Fruit fly (Drosophila melanogaster): ENCODE data around the gene Rpn5.

The Rpn5 gene

DNA sequence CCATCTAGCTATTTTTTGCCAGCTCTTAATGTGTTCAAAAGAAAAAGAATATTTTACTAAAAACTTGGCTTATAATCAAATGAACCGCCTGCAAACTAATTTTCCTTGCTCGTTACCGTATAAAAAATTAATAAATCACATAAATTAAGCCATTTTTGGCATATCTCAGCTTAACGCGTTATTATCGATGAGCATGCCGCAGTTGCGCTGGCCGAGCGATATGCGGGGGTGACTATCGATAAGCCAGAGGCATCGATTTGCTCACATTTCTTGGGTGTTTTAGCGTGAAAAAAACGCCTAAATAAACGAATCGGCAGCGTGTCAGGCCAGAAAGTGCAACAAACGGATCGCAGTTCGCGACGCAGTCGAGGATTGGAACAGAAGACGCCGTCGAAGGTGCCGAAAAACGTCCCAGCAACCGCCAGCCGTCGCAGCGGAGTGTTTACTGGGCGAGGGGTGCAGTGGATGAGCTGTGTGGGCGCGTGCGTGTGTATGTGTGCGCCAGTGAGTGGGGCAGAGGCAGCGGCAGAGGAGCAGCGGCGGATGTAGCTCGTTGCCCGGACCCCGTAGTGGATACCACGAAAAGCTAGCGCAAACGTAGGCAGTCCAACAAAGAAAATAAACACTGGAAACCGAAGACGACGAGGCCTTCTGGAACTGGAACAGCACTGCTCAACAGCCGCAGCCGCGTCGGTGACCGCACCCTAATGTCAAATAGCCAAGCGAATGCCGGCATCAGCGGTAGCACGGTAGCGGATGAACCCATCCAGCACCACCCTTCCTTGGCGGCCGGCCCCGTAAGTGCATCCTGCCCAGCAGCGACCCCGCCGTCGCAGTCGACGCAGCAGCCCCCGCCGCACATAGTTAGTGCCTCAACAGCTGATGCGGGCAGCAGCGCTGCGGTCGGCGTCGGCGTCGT lies 46.8 kb upstream of the Rpn5 start, which contains the start of the genes Sym and Madm (continued):
- TF ChIP-seq CG1603 (tag; optimal IDR thresholded peaks at IDR 0.05) = no peak
- TF ChIP-seq CG14441 (GFP tag; IDR thresholded peaks at IDR 0.05) = 0 out of 2 replicates have a peak, but pooled peaks have one; percentile 20
- TF ChIP-seq CG3847 (GFP tag; IDR thresholded peaks at IDR 0.05) = peak; percentile 36; the same call in 1 of the 2 replicates
- peak; percentile 50 for TF ChIP-seq zfh2 (GFP tag; optimal IDR thresholded peaks at IDR 0.05)
- TF ChIP-seq inv (GFP tag; IDR thresholded peaks at IDR 0.05; ENCODE audit: partially characterized antibody) = peak; percentile 86
- TF ChIP-seq CG34376 (GFP tag; optimal IDR thresholded peaks at IDR 0.05) = no peak
- peak; percentile 5 for TF ChIP-seq Side (GFP tag; optimal IDR thresholded peaks at IDR 0.05)
- peak; percentile 42 for TF ChIP-seq pho (GFP tag; optimal IDR thresholded peaks at IDR 0.05)
- peak; percentile 66 for TF ChIP-seq CG13624 (GFP tag; optimal IDR thresholded peaks at IDR 0.05)
- peak; percentile 44; the same call in 1 of the 2 replicates for TF ChIP-seq E2f2 (GFP tag; IDR thresholded peaks at IDR 0.05)
- TF ChIP-seq CG31388 (GFP tag; optimal IDR thresholded peaks at IDR 0.05) = no peak
- TF ChIP-seq Camta (GFP tag; optimal IDR thresholded peaks at IDR 0.05) = peak; percentile 29
- TF ChIP-seq ci (GFP tag; IDR thresholded peaks at IDR 0.05) = no peak
- TF ChIP-seq HLH3B (GFP tag; IDR thresholded peaks at IDR 0.05) = peak; percentile 5; the same call in 1 of the 2 replicates
- TF ChIP-seq tin (GFP tag; optimal IDR thresholded peaks at IDR 0.05) = peak; percentile 40
- no peak for TF ChIP-seq Spps (tag; optimal IDR thresholded peaks at IDR 0.05)
- peak; percentile 84 for TF ChIP-seq vnd (GFP tag; IDR thresholded peaks at IDR 0.05; ENCODE audit: partially characterized antibody)
- 0 out of 2 replicates have a peak, but pooled peaks have one; percentile 23 for TF ChIP-seq CG42726 (GFP tag; IDR thresholded peaks at IDR 0.05; ENCODE audit: partially characterized antibody)
- TF ChIP-seq CG6683 (GFP tag; optimal IDR thresholded peaks at IDR 0.05) = peak; percentile 2
- no peak for TF ChIP-seq eve (GFP tag; optimal IDR thresholded peaks at IDR 0.05)
- no peak for TF ChIP-seq CG10431 (GFP tag; optimal IDR thresholded peaks at IDR 0.05)
- peak; percentile 64 for TF ChIP-seq CG8478 (optimal IDR thresholded peaks at IDR 0.05)
- TF ChIP-seq odd (GFP tag; optimal IDR thresholded peaks at IDR 0.05) = no peak
- peak; percentile 23 for TF ChIP-seq crc (GFP tag; optimal IDR thresholded peaks at IDR 0.05)
- peak; percentile 63 for TF ChIP-seq CG9797 (GFP tag; optimal IDR thresholded peaks at IDR 0.05)
- peak; percentile 86 for TF ChIP-seq cg (GFP tag; optimal IDR thresholded peaks at IDR 0.05)
- TF ChIP-seq CG11247 (GFP tag; IDR thresholded peaks at IDR 0.05) = no peak
- TF ChIP-seq Dref (GFP tag; IDR thresholded peaks at IDR 0.05) = peak; percentile 81
- TF ChIP-seq BEAF-32 (GFP tag; optimal IDR thresholded peaks at IDR 0.05) = peak; percentile 95
- TF ChIP-seq lilli (GFP tag; optimal IDR thresholded peaks at IDR 0.05) = peak; percentile 72
- peak; percentile 94 for TF ChIP-seq HLH4C (GFP tag; IDR thresholded peaks at IDR 0.05; ENCODE audit: partially characterized antibody)
- TF ChIP-seq NC2β (GFP tag; optimal IDR thresholded peaks at IDR 0.05) = peak; percentile 18
- TF ChIP-seq CG15514 (GFP tag; optimal IDR thresholded peaks at IDR 0.05) = peak; percentile 80
- no peak for TF ChIP-seq pb (GFP tag; optimal IDR thresholded peaks at IDR 0.05)
- TF ChIP-seq Mrtf (GFP tag; IDR thresholded peaks at IDR 0.05) = no peak
- no peak for TF ChIP-seq ap (GFP tag; IDR thresholded peaks at IDR 0.05)
- no peak for TF ChIP-seq ato (GFP tag; IDR thresholded peaks at IDR 0.05; ENCODE audit: partially characterized antibody)
- TF ChIP-seq Jarid2 (GFP tag; optimal IDR thresholded peaks at IDR 0.05) = no peak
- peak; percentile 62 for TF ChIP-seq Xbp1 (GFP tag; optimal IDR thresholded peaks at IDR 0.05)
- no peak for TF ChIP-seq E2f1 (GFP tag; IDR thresholded peaks at IDR 0.05)
- TF ChIP-seq zen2 (GFP tag; IDR thresholded peaks at IDR 0.05; ENCODE audit: partially characterized antibody) = peak; percentile 70; the same call in 1 of the 3 replicates
- no peak for TF ChIP-seq CG12769 (tag; optimal IDR thresholded peaks at IDR 0.05)
- TF ChIP-seq so (GFP tag; IDR thresholded peaks at IDR 0.05) = 0 out of 3 replicates have a peak, but pooled peaks have one; percentile 47
- peak; percentile 33 for TF ChIP-seq CG1602 (GFP tag; optimal IDR thresholded peaks at IDR 0.05)
- TF ChIP-seq sob (GFP tag; IDR thresholded peaks at IDR 0.05) = peak; percentile 35; the same call in 1 of the 2 replicates
- peak; percentile 24; the same call in 1 of the 2 replicates for TF ChIP-seq lmd (GFP tag; IDR thresholded peaks at IDR 0.05)
- peak; percentile 1 for TF ChIP-seq psq (GFP tag; optimal IDR thresholded peaks at IDR 0.05)
- no peak for TF ChIP-seq Kr (GFP tag; optimal IDR thresholded peaks at IDR 0.05)

Data from whole organism, embryonic.